Fruit fly (Drosophila melanogaster) whole organism, embryonic: ENCODE measurements around the gene acj6.

Experiments used
- Abd-B ChIP-seq: fragments of 200-800 bp; sonication (Bioruptor generic); optimal IDR thresholded peaks from 2 replicates; lab custom pipeline; 2018; ENCODE audit warnings: missing biosample characterization, mild to moderate bottlenecking, missing genetic modification characterization, moderate library complexity
- Antp ChIP-seq: fragments of 200-800 bp; sonication (Bioruptor generic); optimal IDR thresholded peaks from 3 replicates; lab custom pipeline; 2016; ENCODE audit warnings: missing biosample characterization, missing genetic modification characterization
- Blimp-1 ChIP-seq: fragments of 200-800 bp; sonication (Bioruptor generic); optimal IDR thresholded peaks from 3 replicates; lab custom pipeline; 2018; ENCODE audit warnings: missing biosample characterization, missing genetic modification characterization, mild to moderate bottlenecking, moderate library complexity, missing genetic modification reagents
- BtbVII ChIP-seq: fragments of 200-800 bp; sonication (Bioruptor generic); optimal IDR thresholded peaks from 3 replicates; lab custom pipeline; 2017; ENCODE audit warnings: missing biosample characterization, mild to moderate bottlenecking, missing genetic modification characterization
- C15 ChIP-seq: fragments of 200-800 bp; sonication (Bioruptor generic); IDR thresholded peaks from 3 replicates; pipeline ENCODE4 v1.3.6; 2022; ENCODE audit warnings: missing biosample characterization, missing genetic modification characterization
- CG10543 ChIP-seq: fragments of 200-800 bp; sonication (Bioruptor generic); optimal IDR thresholded peaks from 3 replicates; lab custom pipeline; 2017; ENCODE audit warnings: missing biosample characterization, mild to moderate bottlenecking, missing genetic modification characterization, moderate library complexity
- CG11093 ChIP-seq: fragments of 200-800 bp; sonication (Bioruptor generic); IDR thresholded peaks from 3 replicates; pipeline ENCODE4 v1.3.6; 2022; ENCODE audit warnings: missing biosample characterization, missing genetic modification characterization
- CG11398 ChIP-seq: fragments of 200-800 bp; sonication (Bioruptor generic); optimal IDR thresholded peaks from 2 replicates; lab custom pipeline; 2016; ENCODE audit warnings: missing biosample characterization, missing genetic modification characterization
- CG11695 ChIP-seq: fragments of 200-800 bp; sonication (Bioruptor generic); IDR thresholded peaks from 3 replicates; pipeline ENCODE4 v1.3.6; 2022; ENCODE audit warnings: missing biosample characterization, missing genetic modification characterization
- CG12071 ChIP-seq: fragments of 200-800 bp; sonication (Bioruptor generic); optimal IDR thresholded peaks from 3 replicates; lab custom pipeline; 2018; ENCODE audit warnings: missing biosample characterization, mild to moderate bottlenecking, missing genetic modification characterization
- CG12155 ChIP-seq: fragments of 200-800 bp; sonication (Bioruptor generic); optimal IDR thresholded peaks from 3 replicates; lab custom pipeline; 2016; ENCODE audit warnings: missing biosample characterization, missing genetic modification characterization
- CG12236 ChIP-seq: fragments of 200-800 bp; sonication (Bioruptor generic); optimal IDR thresholded peaks from 2 replicates; lab custom pipeline; 2016; ENCODE audit warnings: missing biosample characterization, missing genetic modification characterization
- CG15011 ChIP-seq: fragments of 200-800 bp; sonication (Bioruptor generic); optimal IDR thresholded peaks from 3 replicates; lab custom pipeline; 2018; ENCODE audit warnings: missing biosample characterization, mild to moderate bottlenecking, missing genetic modification characterization
- CG15696 ChIP-seq: fragments of 200-800 bp; sonication (Bioruptor generic); optimal IDR thresholded peaks from 2 replicates; lab custom pipeline; 2019; ENCODE audit warnings: missing biosample characterization, mild to moderate bottlenecking, missing genetic modification characterization, moderate library complexity
- CG18599 ChIP-seq: fragments of 200-800 bp; sonication (Bioruptor generic); optimal IDR thresholded peaks from 3 replicates; lab custom pipeline; 2017; ENCODE audit warnings: missing biosample characterization, missing genetic modification characterization, mild to moderate bottlenecking, moderate library complexity, missing genetic modification reagents
- CG31388 ChIP-seq: fragments of 200-800 bp; sonication (Bioruptor generic); optimal IDR thresholded peaks from 2 replicates; lab custom pipeline; 2016; ENCODE audit warnings: missing biosample characterization, missing genetic modification characterization
- CG3838 ChIP-seq: fragments of 200-800 bp; sonication (Bioruptor generic); optimal IDR thresholded peaks from 3 replicates; lab custom pipeline; 2016; ENCODE audit warnings: missing biosample characterization, missing genetic modification characterization
- CG4282 ChIP-seq: fragments of 200-800 bp; sonication (Bioruptor generic); optimal IDR thresholded peaks from 2 replicates; lab custom pipeline; 2016; ENCODE audit warnings: missing biosample characterization, missing genetic modification characterization
- CG5180 ChIP-seq: fragments of 200-800 bp; sonication (Bioruptor generic); optimal IDR thresholded peaks from 3 replicates; lab custom pipeline; 2017; ENCODE audit warnings: missing biosample characterization, missing genetic modification characterization, mild to moderate bottlenecking, moderate library complexity, missing genetic modification reagents
- CG6791 ChIP-seq: fragments of 200-800 bp; sonication (Bioruptor generic); IDR thresholded peaks from 3 replicates; pipeline ENCODE4 v1.3.6; 2022; ENCODE audit warnings: missing biosample characterization, missing genetic modification characterization; ENCODE audit not compliant: partially characterized antibody
- CG8359 ChIP-seq: fragments of 200-800 bp; sonication (Bioruptor generic); optimal IDR thresholded peaks from 2 replicates; lab custom pipeline; 2017; ENCODE audit warnings: missing biosample characterization, mild to moderate bottlenecking, missing genetic modification characterization, borderline replicate concordance
- CG9609 ChIP-seq: fragments of 200-800 bp; sonication (Bioruptor generic); optimal IDR thresholded peaks from 3 replicates; lab custom pipeline; 2016; ENCODE audit warnings: missing biosample characterization, missing genetic modification characterization
- CG9932 ChIP-seq: fragments of 200-800 bp; sonication (Bioruptor generic); IDR thresholded peaks from 2 replicates; pipeline ENCODE4 v1.3.6; 2022; ENCODE audit warnings: missing biosample characterization, missing genetic modification characterization
- Drgx ChIP-seq: fragments of 200-800 bp; sonication (Bioruptor generic); IDR thresholded peaks from 2 replicates; pipeline ENCODE4 v1.3.6; 2022; ENCODE audit warnings: missing biosample characterization, missing genetic modification characterization
- Ets65A ChIP-seq: fragments of 200-800 bp; sonication (Bioruptor generic); peaks from one replicate; lab custom pipeline; 2016; ENCODE audit warnings: missing biosample characterization, missing genetic modification characterization
- Hey ChIP-seq: fragments of 200-800 bp; sonication (Bioruptor generic); optimal IDR thresholded peaks from 3 replicates; lab custom pipeline; 2018; ENCODE audit warnings: missing biosample characterization, mild to moderate bottlenecking, missing genetic modification characterization
- MBD-R2 ChIP-seq: fragments of 200-800 bp; sonication (Bioruptor generic); IDR thresholded peaks from 2 replicates; pipeline ENCODE4 v1.3.6; 2022; ENCODE audit warnings: missing biosample characterization, missing genetic modification characterization
- Meics ChIP-seq: fragments of 200-800 bp; sonication (Bioruptor generic); optimal IDR thresholded peaks from 2 replicates; lab custom pipeline; 2017; ENCODE audit warnings: missing biosample characterization, mild to moderate bottlenecking, missing genetic modification characterization
- NFAT ChIP-seq: fragments of 200-800 bp; sonication (Bioruptor generic); IDR thresholded peaks from 2 replicates; pipeline ENCODE4 v1.3.6; 2022; ENCODE audit warnings: missing biosample characterization, missing genetic modification characterization
- PHDP ChIP-seq: fragments of 200-800 bp; sonication (Bioruptor generic); optimal IDR thresholded peaks from 3 replicates; lab custom pipeline; 2018; ENCODE audit warnings: missing biosample characterization, mild to moderate bottlenecking, missing genetic modification characterization, moderate library complexity
- Six4 ChIP-seq: fragments of 200-800 bp; sonication (Bioruptor generic); optimal IDR thresholded peaks from 2 replicates; lab custom pipeline; 2016; ENCODE audit warnings: missing biosample characterization, missing genetic modification characterization
- Taf1 ChIP-seq: fragments of 200-800 bp; sonication (Bioruptor generic); IDR thresholded peaks from 2 replicates; pipeline ENCODE4 v1.3.6; 2022; ENCODE audit warnings: missing biosample characterization, missing genetic modification characterization
- Tbp ChIP-seq: fragments of >200 bp; optimal IDR thresholded peaks from 2 replicates; lab custom pipeline; 2018; ENCODE audit warnings: missing biosample characterization, missing genetic modification characterization
- Xrp1 ChIP-seq: fragments of 200-800 bp; sonication (Bioruptor generic); IDR thresholded peaks from 2 replicates; pipeline ENCODE4 v1.3.6; 2022; ENCODE audit warnings: missing biosample characterization, missing genetic modification characterization
- aop ChIP-seq: fragments of 200-800 bp; sonication (Bioruptor generic); IDR thresholded peaks from 2 replicates; pipeline ENCODE4 v1.3.6; 2022; ENCODE audit warnings: missing biosample characterization, missing genetic modification characterization
- caup ChIP-seq: fragments of 200-800 bp; sonication (Bioruptor generic); optimal IDR thresholded peaks from 3 replicates; lab custom pipeline; 2017; ENCODE audit warnings: missing biosample characterization, mild to moderate bottlenecking, missing genetic modification characterization, moderate library complexity; ENCODE audit not compliant: severe bottlenecking
- cwo ChIP-seq: fragments of 200-800 bp; sonication (Bioruptor generic); optimal IDR thresholded peaks from 3 replicates; lab custom pipeline; 2017; ENCODE audit warnings: missing biosample characterization, missing genetic modification characterization, mild to moderate bottlenecking, moderate library complexity, missing genetic modification reagents
- hb ChIP-seq: fragments of 200-800 bp; sonication (Bioruptor generic); IDR thresholded peaks from 3 replicates; pipeline ENCODE4 v1.3.6; 2022; ENCODE audit warnings: missing biosample characterization, missing genetic modification characterization; ENCODE audit not compliant: partially characterized antibody
- hkb ChIP-seq, 2 experiments: fragments of 200-800 bp in 1 of 2; fragments of >200 bp in 1 of 2; sonication (Bioruptor generic) in 1 of 2; IDR thresholded peaks in 1 of 2; optimal IDR thresholded peaks in 1 of 2; 2 replicates each; pipeline versions ENCODE4 v1.3.6 to Lab custom; 2017 to 2022; ENCODE audit warnings: missing biosample characterization in 1 of 2, missing genetic modification characterization in 1 of 2
- hth ChIP-seq: fragments of >200 bp; optimal IDR thresholded peaks from 2 replicates; lab custom pipeline; 2017; ENCODE audit warnings: inconsistent platforms
- kay ChIP-seq: fragments of 200-800 bp; sonication (Bioruptor generic); optimal IDR thresholded peaks from 2 replicates; lab custom pipeline; 2016; ENCODE audit warnings: missing biosample characterization, missing genetic modification characterization
- lola ChIP-seq, 3 experiments: fragments of >200 bp in 2 of 3; fragments of 200-800 bp in 1 of 3; sonication (Bioruptor generic) in 1 of 3; optimal IDR thresholded peaks; 2 replicates each; lab custom pipeline; 2017 to 2019; ENCODE audit warnings: missing biosample characterization in 3 of 3, missing genetic modification characterization in 3 of 3, mild to moderate bottlenecking in 1 of 3, moderate library complexity in 1 of 3
- lov ChIP-seq, 2 experiments: fragments of 200-800 bp in 1 of 2; fragments of >200 bp in 1 of 2; sonication (Bioruptor generic) in 1 of 2; IDR thresholded peaks in 1 of 2; optimal IDR thresholded peaks in 1 of 2; 2 replicates in 1 of 2; 3 replicates in 1 of 2; pipeline versions ENCODE4 v1.3.6 to Lab custom; 2017 to 2022; ENCODE audit warnings: missing biosample characterization in 1 of 2, missing genetic modification characterization in 1 of 2
- nerfin-1 ChIP-seq: fragments of 200-800 bp; sonication (Bioruptor generic); optimal IDR thresholded peaks from 3 replicates; lab custom pipeline; 2019; ENCODE audit warnings: missing biosample characterization, mild to moderate bottlenecking, missing genetic modification characterization, moderate library complexity
- slp2 ChIP-seq: fragments of 200-800 bp; sonication (Bioruptor generic); optimal IDR thresholded peaks from 2 replicates; lab custom pipeline; 2016; ENCODE audit warnings: missing biosample characterization, missing genetic modification characterization
- ttk ChIP-seq: fragments of 200-800 bp; sonication (Bioruptor generic); IDR thresholded peaks from 2 replicates; pipeline ENCODE4 v2.1.2; 2022; ENCODE audit warnings: missing biosample characterization, missing genetic modification characterization
- tup ChIP-seq: fragments of 200-800 bp; sonication (Bioruptor generic); optimal IDR thresholded peaks from 2 replicates; lab custom pipeline; 2016; ENCODE audit warnings: missing biosample characterization, mild to moderate bottlenecking, missing genetic modification characterization, moderate library complexity
- twi ChIP-seq: fragments of 200-800 bp; optimal IDR thresholded peaks from 2 replicates; lab custom pipeline; 2019; ENCODE audit warnings: missing biosample characterization, mild to moderate bottlenecking, missing genetic modification characterization, moderate library complexity

The acj6 gene

dm6 chrX:15323302-15323880, 55.5 kb downstream of the acj6 start (continued):
- TF ChIP-seq CG3838: peak; percentile 46
- peak; percentile 77 for TF ChIP-seq CG11398 (GFP tag; lab: Kevin White, UChicago)
- TF ChIP-seq nerfin-1: peak; percentile 49
- peak; percentile 78 for TF ChIP-seq CG4282 (GFP tag; lab: Kevin White, UChicago)
- no peak for TF ChIP-seq lov (optimal IDR thresholded peaks at IDR 0.05; lab: Kevin White, UChicago)
- peak; percentile 88 for TF ChIP-seq lov (GFP tag; IDR thresholded peaks at IDR 0.05; lab: Robert Waterston, UW)
- peak; percentile 67 for TF ChIP-seq tup (GFP tag; lab: Kevin White, UChicago)
- peak; percentile 54 for TF ChIP-seq Hey (tag; lab: Kevin White, UChicago)
- peak; percentile 37 for TF ChIP-seq CG15696 (tag; lab: Kevin White, UChicago)
- peak; percentile 36 for TF ChIP-seq CG12236 (GFP tag; lab: Kevin White, UChicago)
- peak; percentile 88 for TF ChIP-seq CG18599
- no peak for TF ChIP-seq Tbp
- peak; percentile 82 for TF ChIP-seq Meics (GFP tag; lab: Kevin White, UChicago)
- TF ChIP-seq PHDP (tag; lab: Kevin White, UChicago): peak; percentile 75
- peak; percentile 79 for TF ChIP-seq Six4 (GFP tag; lab: Kevin White, UChicago)
- peak; percentile 48; the same call in 1 of the 3 replicates for TF ChIP-seq CG11695 (GFP tag; lab: Robert Waterston, UW)
- TF ChIP-seq Xrp1: peak; percentile 83
- peak; percentile 72 for TF ChIP-seq BtbVII
- peak; percentile 66 for TF ChIP-seq twi (tag; lab: Kevin White, UChicago)
- TF ChIP-seq aop (GFP tag; lab: Robert Waterston, UW): peak; percentile 87
- peak; percentile 85 for TF ChIP-seq CG11093 (GFP tag; lab: Robert Waterston, UW)
- TF ChIP-seq C15 (GFP tag; lab: Robert Waterston, UW): peak; percentile 63; the same call in 1 of the 3 replicates
- peak; percentile 85 for TF ChIP-seq CG9609 (GFP tag; lab: Kevin White, UChicago)
- TF ChIP-seq ttk: peak; percentile 79
- TF ChIP-seq hth (lab: Kevin White, UChicago): no peak
- TF ChIP-seq lola (GFP tag; optimal IDR thresholded peaks at IDR 0.05; lab: Kevin White, UChicago): peak in 1 of 3 experiments; percentile 18
- TF ChIP-seq caup (GFP tag; lab: Kevin White, UChicago): peak; percentile 89
- peak; percentile 32 for TF ChIP-seq CG8359 (GFP tag; lab: Kevin White, UChicago)
- TF ChIP-seq CG15011 (GFP tag; lab: Kevin White, UChicago): no peak
- TF ChIP-seq CG12071 (GFP tag; lab: Kevin White, UChicago): peak; percentile 85
- TF ChIP-seq slp2: peak; percentile 68
- TF ChIP-seq CG10543 (GFP tag; lab: Kevin White, UChicago): peak; percentile 97
- peak; percentile 27 for TF ChIP-seq Abd-B (GFP tag; lab: Kevin White, UChicago)
- TF ChIP-seq CG9932 (GFP tag; lab: Robert Waterston, UW): peak; percentile 96
- no peak for TF ChIP-seq hkb (optimal IDR thresholded peaks at IDR 0.05; lab: Kevin White, UChicago)
- peak; percentile 89 for TF ChIP-seq hkb (GFP tag; IDR thresholded peaks at IDR 0.05; lab: Robert Waterston, UW)
- peak; percentile 73 for TF ChIP-seq CG5180
- TF ChIP-seq Antp (GFP tag; lab: Kevin White, UChicago): peak; percentile 96
- TF ChIP-seq Ets65A (GFP tag; lab: Kevin White, UChicago): peak; percentile 98
- TF ChIP-seq cwo (GFP tag; lab: Kevin White, UChicago): peak; percentile 81
- peak; percentile 88 for TF ChIP-seq kay (GFP tag; lab: Kevin White, UChicago)
- peak; percentile 89 for TF ChIP-seq Drgx (GFP tag; lab: Robert Waterston, UW)
- TF ChIP-seq NFAT (GFP tag; lab: Robert Waterston, UW): peak; percentile 96
- no peak for TF ChIP-seq hb
- TF ChIP-seq CG31388 (GFP tag; lab: Kevin White, UChicago): no peak
- TF ChIP-seq CG6791 (GFP tag; lab: Robert Waterston, UW): peak; percentile 51; the same call in 2 of the 3 replicates
- peak; percentile 95 for TF ChIP-seq MBD-R2 (GFP tag; lab: Robert Waterston, UW)
- peak; percentile 79 for TF ChIP-seq CG12155 (GFP tag; lab: Kevin White, UChicago)
- TF ChIP-seq Blimp-1 (GFP tag; lab: Kevin White, UChicago): peak; percentile 65
- peak; percentile 82 for TF ChIP-seq Taf1 (GFP tag; lab: Robert Waterston, UW)
